Fruit fly (Drosophila melanogaster) Kc167 (cell line): ENCODE measurements around the gene alphaTub85E.

Experiments used
- Sin3A ChIP-seq: fragments of >200 bp; optimal IDR thresholded peaks from 2 replicates; lab custom pipeline; 2018; ENCODE audit warnings: missing external identifiers
- h ChIP-seq: fragments of >200 bp; optimal IDR thresholded peaks from 3 replicates; lab custom pipeline; 2018; ENCODE audit warnings: missing external identifiers
- insv ChIP-seq: fragments of >200 bp; optimal IDR thresholded peaks from 3 replicates; lab custom pipeline; 2018; ENCODE audit warnings: missing external identifiers
- psq ChIP-seq: fragments of >200 bp; optimal IDR thresholded peaks from 2 replicates; lab custom pipeline; 2017; ENCODE audit warnings: missing external identifiers

- TF ChIP-seq insv (lab: Kevin White, UChicago) (no peak), Sin3A (no peak), psq (lab: Kevin White, UChicago) (no peak), h (lab: Kevin White, UChicago) (no peak)
These were observed 7.7 kb downstream of the alphaTub85E start, which contains the start of gene hyd for dm6 chr3R:9725121-9725956.
